Fruit fly (Drosophila melanogaster) whole organism, prepupa: ENCODE measurements around the gene CG7120.

Experiments
- CG16779 ChIP-seq: fragments of 200-800 bp; sonication (Bioruptor generic); optimal IDR thresholded peaks from 3 replicates; lab custom pipeline; 2017; ENCODE audit warnings: missing biosample characterization, mild to moderate bottlenecking, missing genetic modification characterization
- CG3919 ChIP-seq: fragments of 200-800 bp; sonication (Bioruptor generic); optimal IDR thresholded peaks from 3 replicates; lab custom pipeline; 2016; ENCODE audit warnings: missing biosample characterization, missing genetic modification characterization
- CG8319 ChIP-seq: fragments of 200-800 bp; sonication (Bioruptor generic); optimal IDR thresholded peaks from 3 replicates; lab custom pipeline; 2016; ENCODE audit warnings: missing biosample characterization, missing genetic modification characterization
- Ets96B ChIP-seq: fragments of 200-800 bp; optimal IDR thresholded peaks from 2 replicates; lab custom pipeline; 2019; ENCODE audit warnings: missing biosample characterization, mild to moderate bottlenecking, missing genetic modification characterization, moderate library complexity
- Gug ChIP-seq: fragments of 200-800 bp; sonication (Bioruptor generic); IDR thresholded peaks from 2 replicates; pipeline ENCODE4 v1.3.6; 2022; ENCODE audit warnings: missing biosample characterization, missing genetic modification characterization
- Lpt ChIP-seq: fragments of 200-800 bp; sonication (Bioruptor generic); optimal IDR thresholded peaks from 3 replicates; lab custom pipeline; 2016; ENCODE audit warnings: missing biosample characterization, missing genetic modification characterization
- Smox ChIP-seq: fragments of 200-800 bp; sonication (Bioruptor generic); optimal IDR thresholded peaks from 3 replicates; lab custom pipeline; 2016; ENCODE audit warnings: missing biosample characterization, missing genetic modification characterization
- fd59A ChIP-seq: fragments of 200-800 bp; sonication (Bioruptor generic); optimal IDR thresholded peaks from 2 replicates; lab custom pipeline; 2017; ENCODE audit warnings: missing biosample characterization, mild to moderate bottlenecking, missing genetic modification characterization, missing genetic modification reagents
- net ChIP-seq: fragments of 200-800 bp; sonication (Bioruptor generic); optimal IDR thresholded peaks from 3 replicates; lab custom pipeline; 2016; ENCODE audit warnings: missing biosample characterization, missing genetic modification characterization
- spab ChIP-seq: fragments of 200-800 bp; sonication (Bioruptor generic); optimal IDR thresholded peaks from 2 replicates; lab custom pipeline; 2017; ENCODE audit warnings: missing biosample characterization, mild to moderate bottlenecking, missing genetic modification characterization, missing genetic modification reagents
- svp ChIP-seq: fragments of 200-800 bp; sonication (Bioruptor generic); peaks from one replicate; lab custom pipeline; 2016; ENCODE audit warnings: missing biosample characterization, missing genetic modification characterization

DNA sequence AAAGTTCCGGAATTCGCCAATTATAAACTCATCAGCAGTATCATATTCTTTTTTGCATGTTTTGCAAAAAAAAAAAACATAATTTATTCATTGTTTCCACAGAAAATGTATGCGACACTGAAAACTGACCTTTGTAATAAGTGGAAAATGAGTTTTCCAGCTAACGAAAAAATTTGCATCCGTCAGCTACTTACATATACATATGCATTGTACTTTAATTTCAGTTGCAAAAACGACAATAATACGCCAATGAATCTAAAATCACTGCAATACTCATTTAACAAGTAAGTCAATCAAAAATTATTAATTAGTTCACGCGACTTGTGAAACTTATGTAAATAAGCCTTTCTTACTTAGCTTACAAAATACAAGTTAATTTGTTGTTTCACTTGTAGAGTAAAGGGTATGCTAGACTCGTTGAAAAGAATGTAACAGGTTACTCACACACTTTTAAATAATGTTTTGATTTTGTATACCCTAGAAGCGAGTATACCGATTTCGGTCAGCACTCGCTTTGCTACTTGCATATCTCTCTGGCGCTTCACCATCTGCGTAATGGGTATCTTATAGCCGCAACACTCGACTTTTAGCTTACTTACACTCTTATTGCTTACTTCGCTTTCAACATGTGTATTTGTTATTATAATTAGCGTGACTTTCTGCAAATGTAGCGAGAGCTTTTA lies 3.1 kb downstream of the CG7120 start:
- TF ChIP-seq Smox (no peak), Gug (GFP tag; lab: Robert Waterston, UW) (peak; percentile 60; the same call in 1 of the 2 replicates), Lpt (GFP tag; lab: Kevin White, UChicago) (no peak), CG16779 (tag; lab: Kevin White, UChicago) (no peak), CG3919 (GFP tag; lab: Kevin White, UChicago) (no peak), svp (GFP tag; lab: Kevin White, UChicago) (no peak), spab (no peak), CG8319 (GFP tag; lab: Kevin White, UChicago) (peak; percentile 74), fd59A (GFP tag; lab: Kevin White, UChicago) (peak; percentile 49), Ets96B (tag; lab: Kevin White, UChicago) (no peak), net (GFP tag; lab: Kevin White, UChicago) (no peak)
